Fruit fly (Drosophila melanogaster): ENCODE data around the gene Fbxl7.
"Not testable (repeated sequence)": the region's sequence is repeated elsewhere in the genome, so short reads cannot be mapped to it uniquely, and the experiment has no call there.

The Fbxl7 gene

dm6 chr3R:15901097-15901709 lies 19.5 kb upstream of the Fbxl7 start:
- peak; percentile 70 for TF ChIP-seq ovo (GFP tag; optimal IDR thresholded peaks at IDR 0.05)
- TF ChIP-seq pad (GFP tag; optimal IDR thresholded peaks at IDR 0.05), result peak; percentile 89

dm6 chr3R:15904543-15904942 lies 16.2 kb upstream of the Fbxl7 start, which contains the start of gene glob1:
TSS of gene glob1 (minus strand) at chr3R:15904643.
- not testable (repeated sequence) for TF ChIP-seq ovo, CG7045, Clk (GFP tag; optimal IDR thresholded peaks at IDR 0.05)

- TF ChIP-seq CG14711 (tag; optimal IDR thresholded peaks at IDR 0.05); CG7045 (GFP tag; optimal IDR thresholded peaks at IDR 0.05); CG33017 (tag; optimal IDR thresholded peaks at IDR 0.05): not testable (repeated sequence)
These were observed 12.6 kb upstream of the Fbxl7 start, which contains the start of gene EndoU for dm6 chr3R:15908098-15908497. TSS of gene EndoU (plus strand) at chr3R:15908398.

- TF ChIP-seq CG7045 (GFP tag; optimal IDR thresholded peaks at IDR 0.05), result no peak
- TF ChIP-seq kay (GFP tag; ENCODE audit: borderline replicate concordance), result no peak
- no peak for TF ChIP-seq Clk (GFP tag; optimal IDR thresholded peaks at IDR 0.05)
- no peak for TF ChIP-seq CG5204 (GFP tag; optimal IDR thresholded peaks at IDR 0.05)
These were observed 7.5 kb upstream of the Fbxl7 start for dm6 chr3R:15913231-15913630.

- TF ChIP-seq CG14711 (tag; optimal IDR thresholded peaks at IDR 0.05) (no peak), ovo (GFP tag; optimal IDR thresholded peaks at IDR 0.05) (no peak), pad (GFP tag; optimal IDR thresholded peaks at IDR 0.05) (no peak), CG5204 (GFP tag; optimal IDR thresholded peaks at IDR 0.05) (no peak), cnc (optimal IDR thresholded peaks at IDR 0.05) (no peak), kay (GFP tag; ENCODE audit: borderline replicate concordance) (no peak), bab1 (GFP tag; optimal IDR thresholded peaks at IDR 0.05) (no peak), cic (GFP tag; optimal IDR thresholded peaks at IDR 0.05) (no peak), CG12768 (GFP tag; optimal IDR thresholded peaks at IDR 0.05) (no peak), tj (GFP tag; optimal IDR thresholded peaks at IDR 0.05) (no peak), CG11617 (GFP tag; optimal IDR thresholded peaks at IDR 0.05) (no peak), Mnt (GFP tag; optimal IDR thresholded peaks at IDR 0.05) (no peak), toe (GFP tag; optimal IDR thresholded peaks at IDR 0.05) (no peak), Hr96 (GFP tag; optimal IDR thresholded peaks at IDR 0.05) (no peak)
These were observed 2.8 kb upstream of the Fbxl7 start, which contains the start of gene CG45105 for dm6 chr3R:15917907-15918306. TSS of gene CG45105 (minus strand) at chr3R:15918007.

dm6 chr3R:15919367-15920228 lies 1.1 kb upstream of the Fbxl7 start:
- TF ChIP-seq CG7101 (tag; optimal IDR thresholded peaks at IDR 0.05), result no peak

dm6 chr3R:15920229-15920533 lies 517 bp upstream of the Fbxl7 start:
- TF ChIP-seq CG14711 (tag; optimal IDR thresholded peaks at IDR 0.05), result no peak
- TF ChIP-seq CG5204 (GFP tag; optimal IDR thresholded peaks at IDR 0.05), result no peak
- no peak for TF ChIP-seq Clk (GFP tag; optimal IDR thresholded peaks at IDR 0.05)
- TF ChIP-seq pad (GFP tag; optimal IDR thresholded peaks at IDR 0.05), result no peak
- TF ChIP-seq CG11617 (GFP tag; optimal IDR thresholded peaks at IDR 0.05), result no peak
- TF ChIP-seq tj (GFP tag; optimal IDR thresholded peaks at IDR 0.05), result no peak
- TF ChIP-seq CG33017 (tag; optimal IDR thresholded peaks at IDR 0.05), result no peak
- no peak for TF ChIP-seq bab1 (GFP tag; optimal IDR thresholded peaks at IDR 0.05)
- no peak for TF ChIP-seq cic (GFP tag; optimal IDR thresholded peaks at IDR 0.05)
- no peak for TF ChIP-seq Crg-1 (GFP tag; optimal IDR thresholded peaks at IDR 0.05)
- no peak for TF ChIP-seq CG1620 (GFP tag; optimal IDR thresholded peaks at IDR 0.05)
- no peak for TF ChIP-seq CG12768 (GFP tag; optimal IDR thresholded peaks at IDR 0.05)
- TF ChIP-seq CG7101 (tag; optimal IDR thresholded peaks at IDR 0.05), result no peak
- TF ChIP-seq ovo (GFP tag; optimal IDR thresholded peaks at IDR 0.05), result no peak
- no peak for TF ChIP-seq Hr96 (GFP tag; optimal IDR thresholded peaks at IDR 0.05)
- no peak for TF ChIP-seq kay (GFP tag; ENCODE audit: borderline replicate concordance)
- TF ChIP-seq toe (GFP tag; optimal IDR thresholded peaks at IDR 0.05), result no peak
- TF ChIP-seq cnc (optimal IDR thresholded peaks at IDR 0.05), result no peak
- no peak for TF ChIP-seq CG7045 (GFP tag; optimal IDR thresholded peaks at IDR 0.05)

- TF ChIP-seq CG7045 (GFP tag; optimal IDR thresholded peaks at IDR 0.05) (no peak), cic (GFP tag; optimal IDR thresholded peaks at IDR 0.05) (no peak), CG14711 (tag; optimal IDR thresholded peaks at IDR 0.05) (no peak), CG1620 (GFP tag; optimal IDR thresholded peaks at IDR 0.05) (no peak), CG7101 (tag; optimal IDR thresholded peaks at IDR 0.05) (no peak), pad (GFP tag; optimal IDR thresholded peaks at IDR 0.05) (no peak), toe (GFP tag; optimal IDR thresholded peaks at IDR 0.05) (no peak), kay (GFP tag; ENCODE audit: borderline replicate concordance) (no peak), bab1 (GFP tag; optimal IDR thresholded peaks at IDR 0.05) (no peak), CG12768 (GFP tag; optimal IDR thresholded peaks at IDR 0.05) (no peak), Clk (GFP tag; optimal IDR thresholded peaks at IDR 0.05) (no peak), ovo (GFP tag; optimal IDR thresholded peaks at IDR 0.05) (no peak), Crg-1 (GFP tag; optimal IDR thresholded peaks at IDR 0.05) (no peak), Mnt (GFP tag; optimal IDR thresholded peaks at IDR 0.05) (no peak), cnc (optimal IDR thresholded peaks at IDR 0.05) (no peak), CG11617 (GFP tag; optimal IDR thresholded peaks at IDR 0.05) (no peak)
These were observed 1.0 kb downstream of the Fbxl7 start for dm6 chr3R:15921747-15922146.
